Worm (Caenorhabditis elegans): ENCODE results near the gene K02E10.4.

- TF ChIP-seq ces-1 (GFP tag; optimal IDR thresholded peaks at IDR 0.05), result no peak
- TF ChIP-seq snpc-4 (tag; optimal IDR thresholded peaks at IDR 0.05), result no peak
- no peak for TF ChIP-seq ceh-83 (GFP tag; optimal IDR thresholded peaks at IDR 0.05)
- TF ChIP-seq unc-62 (GFP tag; optimal IDR thresholded peaks at IDR 0.05), result peak; percentile 54
- no peak for TF ChIP-seq elt-3 (tag; optimal IDR thresholded peaks at IDR 0.05)
These were observed 30.8 kb upstream of the K02E10.4 start for ce11 chrX:2452297-2452696.

Measured in whole organism, mixed stage, embryonic.